Fruit fly (Drosophila melanogaster) whole organism, wandering third instar larva: ENCODE data around the gene CG42788.

Source experiments
- Abd-B ChIP-seq: fragments of >200 bp; optimal IDR thresholded peaks from 2 replicates; lab custom pipeline; 2017; ENCODE audit warnings: missing biosample characterization, missing genetic modification characterization
- CG32264 ChIP-seq: fragments of 200-800 bp; sonication (Bioruptor generic); optimal IDR thresholded peaks from 2 replicates; lab custom pipeline; 2016; ENCODE audit warnings: missing biosample characterization, missing genetic modification characterization
- CG9705 ChIP-seq: fragments of 200-800 bp; sonication (Bioruptor generic); optimal IDR thresholded peaks from 2 replicates; lab custom pipeline; 2018; ENCODE audit warnings: missing biosample characterization, mild to moderate bottlenecking, missing genetic modification characterization
- CrebA ChIP-seq: fragments of 200-800 bp; sonication (Bioruptor generic); optimal IDR thresholded peaks from 2 replicates; lab custom pipeline; 2016; ENCODE audit warnings: missing biosample characterization, mild to moderate bottlenecking, missing genetic modification characterization, borderline replicate concordance
- Dif ChIP-seq: fragments of 200-275, 200-300 bp; sonication (Bioruptor generic); optimal IDR thresholded peaks from 2 replicates; lab custom pipeline; 2018; ENCODE audit warnings: missing biosample characterization, missing genetic modification characterization; ENCODE audit not compliant: partially characterized antibody
- GATAd ChIP-seq: sonication (Bioruptor generic); optimal IDR thresholded peaks from 2 replicates; lab custom pipeline; 2016; ENCODE audit warnings: missing biosample characterization, missing genetic modification characterization
- HLH106 ChIP-seq: fragments of 200-800 bp; optimal IDR thresholded peaks from 3 replicates; lab custom pipeline; 2019; ENCODE audit warnings: missing biosample characterization, mild to moderate bottlenecking, missing genetic modification characterization, moderate library complexity
- Hnf4 ChIP-seq: fragments of 200-800 bp; sonication (Bioruptor generic); optimal IDR thresholded peaks from 2 replicates; lab custom pipeline; 2016; ENCODE audit warnings: missing biosample characterization, mild to moderate bottlenecking, missing genetic modification characterization
- Hr78 ChIP-seq: fragments of >200 bp; optimal IDR thresholded peaks from 2 replicates; lab custom pipeline; 2017; ENCODE audit warnings: missing biosample characterization, missing genetic modification characterization
- Hr83 ChIP-seq: fragments of 200-300 bp; sonication (Bioruptor generic); optimal IDR thresholded peaks from 2 replicates; lab custom pipeline; 2016; ENCODE audit warnings: missing biosample characterization, mild to moderate bottlenecking, missing genetic modification characterization, moderate library complexity; ENCODE audit not compliant: poor library complexity, severe bottlenecking
- Jra ChIP-seq: sonication (Bioruptor generic); optimal IDR thresholded peaks from 2 replicates; lab custom pipeline; 2016; ENCODE audit warnings: missing biosample characterization, missing genetic modification characterization
- Mio ChIP-seq: sonication (Bioruptor generic); optimal IDR thresholded peaks from 2 replicates; lab custom pipeline; 2016; ENCODE audit warnings: missing biosample characterization, missing genetic modification characterization
- Myc ChIP-seq: fragments of >200 bp; optimal IDR thresholded peaks from 2 replicates; lab custom pipeline; 2017
- N ChIP-seq: fragments of >200 bp; optimal IDR thresholded peaks from 2 replicates; lab custom pipeline; 2018; ENCODE audit warnings: missing biosample characterization, missing external identifiers, missing genetic modification characterization
- OdsH ChIP-seq: fragments of 200-800 bp; sonication (Bioruptor generic); optimal IDR thresholded peaks from 2 replicates; lab custom pipeline; 2016; ENCODE audit warnings: missing biosample characterization, mild to moderate bottlenecking, missing genetic modification characterization
- Rel ChIP-seq, 2 experiments: fragments of 200-800 bp; sonication (Bioruptor generic) in 1 of 2; optimal IDR thresholded peaks; 2 replicates in 1 of 2; 3 replicates in 1 of 2; lab custom pipeline; 2016 to 2019; ENCODE audit warnings: mild to moderate bottlenecking in 2 of 2, missing biosample characterization in 2 of 2, missing genetic modification characterization in 2 of 2, moderate library complexity in 1 of 2
- Sp1 ChIP-seq: fragments of 200-800 bp; sonication (Bioruptor generic); optimal IDR thresholded peaks from 3 replicates; lab custom pipeline; 2019; ENCODE audit warnings: missing biosample characterization, mild to moderate bottlenecking, missing genetic modification characterization, moderate library complexity
- Vsx2 ChIP-seq: fragments of 200-300, 225-300 bp; sonication (Bioruptor generic); optimal IDR thresholded peaks from 2 replicates; lab custom pipeline; 2018; ENCODE audit warnings: missing biosample characterization, missing genetic modification characterization; ENCODE audit not compliant: partially characterized antibody
- br ChIP-seq: fragments of 200-800 bp; sonication (Bioruptor generic); optimal IDR thresholded peaks from 2 replicates; lab custom pipeline; 2016; ENCODE audit warnings: missing biosample characterization, missing genetic modification characterization
- brk ChIP-seq: fragments of 200-800 bp; sonication (Bioruptor generic); optimal IDR thresholded peaks from 2 replicates; lab custom pipeline; 2016; ENCODE audit warnings: missing biosample characterization, mild to moderate bottlenecking, missing genetic modification characterization
- dl ChIP-seq, 2 experiments: fragments of 175-275, 200-275 bp in 1 of 2; fragments of 200-275 bp in 1 of 2; sonication (Bioruptor generic); optimal IDR thresholded peaks; lab custom pipeline; 2018; ENCODE audit warnings: mild to moderate bottlenecking in 2 of 2, missing biosample characterization in 2 of 2, missing genetic modification characterization in 2 of 2, moderate library complexity in 2 of 2; ENCODE audit not compliant: partially characterized antibody in 2 of 2, insufficient read depth in 1 of 2
- dmrt93B ChIP-seq: fragments of 200-800 bp; sonication (Bioruptor generic); optimal IDR thresholded peaks from 2 replicates; lab custom pipeline; 2018; ENCODE audit warnings: missing biosample characterization, mild to moderate bottlenecking, missing genetic modification characterization
- dsf ChIP-seq: sonication (Bioruptor generic); optimal IDR thresholded peaks from 2 replicates; lab custom pipeline; 2016; ENCODE audit warnings: missing biosample characterization, missing genetic modification characterization, borderline replicate concordance
- ey ChIP-seq: fragments of 200-800 bp; sonication (Bioruptor generic); optimal IDR thresholded peaks from 2 replicates; lab custom pipeline; 2016; ENCODE audit warnings: missing biosample characterization, missing genetic modification characterization
- foxo ChIP-seq, 2 experiments: fragments of 200-800 bp; sonication (Bioruptor generic); optimal IDR thresholded peaks; 2 replicates in 1 of 2; 3 replicates in 1 of 2; lab custom pipeline; 2016 to 2017; ENCODE audit warnings: missing biosample characterization in 2 of 2, missing genetic modification characterization in 2 of 2
- fru ChIP-seq: fragments of 200-800 bp; sonication (Bioruptor generic); optimal IDR thresholded peaks from 3 replicates; lab custom pipeline; 2016; ENCODE audit warnings: missing biosample characterization, mild to moderate bottlenecking, missing genetic modification characterization
- h ChIP-seq: fragments of 200-800 bp; sonication (Bioruptor generic); optimal IDR thresholded peaks from 3 replicates; lab custom pipeline; 2016; ENCODE audit warnings: missing biosample characterization, mild to moderate bottlenecking, missing genetic modification characterization
- jim ChIP-seq: fragments of 175-275, 200-325 bp; sonication (Bioruptor generic); optimal IDR thresholded peaks from 2 replicates; lab custom pipeline; 2016; ENCODE audit warnings: missing biosample characterization, mild to moderate bottlenecking, missing genetic modification characterization
- lola ChIP-seq: fragments of >200 bp; optimal IDR thresholded peaks from 2 replicates; lab custom pipeline; 2017; ENCODE audit warnings: missing biosample characterization, missing genetic modification characterization
- pan ChIP-seq: fragments of >200 bp; optimal IDR thresholded peaks from 2 replicates; lab custom pipeline; 2017
- psq ChIP-seq: fragments of 200-800 bp; sonication (Bioruptor generic); optimal IDR thresholded peaks from 3 replicates; lab custom pipeline; 2017; ENCODE audit warnings: missing biosample characterization, mild to moderate bottlenecking, missing genetic modification characterization, moderate library complexity
- rgr ChIP-seq: fragments of 200-800 bp; sonication (Bioruptor generic); optimal IDR thresholded peaks from 3 replicates; lab custom pipeline; 2016; ENCODE audit warnings: missing biosample characterization, mild to moderate bottlenecking, missing genetic modification characterization
- sage ChIP-seq: fragments of 200-800 bp; sonication (Bioruptor generic); optimal IDR thresholded peaks from 2 replicates; lab custom pipeline; 2016; ENCODE audit warnings: missing biosample characterization, mild to moderate bottlenecking, missing genetic modification characterization
- sv ChIP-seq: fragments of 200-800 bp; sonication (Bioruptor generic); optimal IDR thresholded peaks from 3 replicates; lab custom pipeline; 2016; ENCODE audit warnings: missing biosample characterization, missing genetic modification characterization
- tai ChIP-seq: sonication (Bioruptor generic); optimal IDR thresholded peaks from 2 replicates; lab custom pipeline; 2016; ENCODE audit warnings: missing biosample characterization, missing genetic modification characterization
- usp ChIP-seq: fragments of >200 bp; optimal IDR thresholded peaks from 2 replicates; lab custom pipeline; 2017; ENCODE audit warnings: missing biosample characterization, missing genetic modification characterization
- woc ChIP-seq: sonication (Bioruptor generic); optimal IDR thresholded peaks from 2 replicates; lab custom pipeline; 2016; ENCODE audit warnings: missing biosample characterization, mild to moderate bottlenecking, missing genetic modification characterization

The CG42788 gene

DNA sequence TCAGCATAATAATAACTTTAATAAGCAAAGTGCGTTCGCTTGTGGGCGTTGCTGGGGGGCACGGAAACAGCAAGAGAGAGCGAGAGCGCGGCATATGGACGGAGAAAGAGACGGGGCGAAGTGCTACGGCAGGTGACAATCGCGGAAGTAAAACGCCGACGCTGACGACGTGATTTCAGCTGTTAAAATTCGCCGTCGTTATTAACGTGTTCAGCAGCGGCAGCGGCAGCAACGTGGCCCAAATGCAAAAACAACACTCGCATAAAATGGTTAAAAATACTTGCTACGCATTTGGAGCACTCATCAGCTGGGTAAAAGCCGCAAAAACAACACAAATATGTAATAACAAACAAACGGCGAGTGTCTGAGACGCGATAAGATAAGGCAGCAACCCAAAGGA is 38.9 kb downstream of the CG42788 start:
- TF ChIP-seq CG9705 (no peak), GATAd (GFP tag; lab: Kevin White, UChicago) (no peak), CG32264 (GFP tag; lab: Kevin White, UChicago) (no peak), Mio (GFP tag; lab: Kevin White, UChicago) (no peak), sv (GFP tag; lab: Kevin White, UChicago) (no peak)

dm6 chr3R:15092351-15092750 is 39.4 kb downstream of the CG42788 start:
- TF ChIP-seq foxo (GFP tag; optimal IDR thresholded peaks at IDR 0.05; lab: Kevin White, UChicago), result peak in 1 of 2 experiments; percentile 70
- TF ChIP-seq Vsx2, result no peak
- TF ChIP-seq Sp1 (GFP tag; lab: Kevin White, UChicago), result peak; percentile 73
- TF ChIP-seq lola, result no peak
- TF ChIP-seq fru, result peak; percentile 78
- peak; percentile 58 for TF ChIP-seq dmrt93B
- TF ChIP-seq CG32264 (GFP tag; lab: Kevin White, UChicago), result peak; percentile 27
- peak; percentile 67 for TF ChIP-seq woc (GFP tag; lab: Kevin White, UChicago)
- peak; percentile 40 for TF ChIP-seq psq
- TF ChIP-seq HLH106 (tag; lab: Kevin White, UChicago), result peak; percentile 80
- no peak for TF ChIP-seq N (GFP tag; lab: Kevin White, UChicago)
- TF ChIP-seq tai (GFP tag; lab: Kevin White, UChicago), result peak; percentile 61
- peak; percentile 73 for TF ChIP-seq ey
- peak; percentile 69 for TF ChIP-seq h
- peak; percentile 63 for TF ChIP-seq CG9705
- no peak for TF ChIP-seq Dif (GFP tag; lab: Kevin White, UChicago)
- no peak for TF ChIP-seq Abd-B
- TF ChIP-seq rgr (GFP tag; lab: Kevin White, UChicago), result peak; percentile 63
- TF ChIP-seq Rel (GFP tag; optimal IDR thresholded peaks at IDR 0.05; lab: Kevin White, UChicago), result no peak
- no peak for TF ChIP-seq Rel (tag; optimal IDR thresholded peaks at IDR 0.05; lab: Kevin White, UChicago)
- TF ChIP-seq Myc, result no peak
- peak; percentile 34 for TF ChIP-seq brk (GFP tag; lab: Kevin White, UChicago)
- no peak for TF ChIP-seq jim (GFP tag; lab: Kevin White, UChicago)
- no peak for TF ChIP-seq usp (GFP tag; lab: Kevin White, UChicago)
- TF ChIP-seq GATAd (GFP tag; lab: Kevin White, UChicago), result no peak
- peak; percentile 49 for TF ChIP-seq br (GFP tag; lab: Kevin White, UChicago)
- TF ChIP-seq OdsH, result peak; percentile 71
- no peak for TF ChIP-seq CrebA (GFP tag; lab: Kevin White, UChicago)
- TF ChIP-seq Hnf4 (GFP tag; lab: Kevin White, UChicago), result peak; percentile 53
- TF ChIP-seq dsf (GFP tag; lab: Kevin White, UChicago), result peak; percentile 8

DNA sequence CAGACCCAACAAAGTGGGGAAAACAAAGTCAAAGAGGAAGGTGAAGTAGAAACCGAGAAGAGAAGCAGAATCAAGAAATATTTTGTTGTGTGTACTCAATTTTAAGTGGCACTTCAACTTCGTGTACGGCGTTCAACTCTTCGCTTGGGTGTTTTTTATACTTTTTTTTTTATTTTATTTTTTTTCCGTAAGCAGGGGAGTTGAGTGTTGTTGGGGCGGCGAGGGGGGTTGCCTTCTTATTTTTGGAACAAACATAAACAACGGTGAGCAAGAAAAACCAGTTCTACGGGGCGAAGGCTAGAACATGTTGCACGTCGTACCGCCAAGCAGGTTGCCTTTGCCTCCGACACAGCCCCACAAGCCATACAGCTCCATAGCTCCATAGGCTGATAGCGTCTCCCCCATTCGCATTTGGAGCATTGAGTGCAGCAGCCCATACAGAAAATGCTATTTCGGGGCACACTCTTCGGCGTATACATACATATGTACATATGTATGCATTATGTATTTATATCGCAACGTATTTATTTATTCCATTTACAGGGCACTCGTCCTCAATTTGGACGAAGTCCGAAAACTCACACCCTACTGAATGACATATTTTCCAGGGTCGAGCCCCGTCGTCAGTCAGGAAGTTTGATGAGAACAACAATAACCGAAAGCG is 39.9 kb downstream of the CG42788 start:
- TF ChIP-seq ey, result no peak
- no peak for TF ChIP-seq foxo (GFP tag; optimal IDR thresholded peaks at IDR 0.05; lab: Kevin White, UChicago)
- TF ChIP-seq Rel (GFP tag; optimal IDR thresholded peaks at IDR 0.05; lab: Kevin White, UChicago), result no peak
- no peak for TF ChIP-seq Rel (tag; optimal IDR thresholded peaks at IDR 0.05; lab: Kevin White, UChicago)
- peak; percentile 12 for TF ChIP-seq Sp1 (GFP tag; lab: Kevin White, UChicago)
- TF ChIP-seq GATAd (GFP tag; lab: Kevin White, UChicago), result no peak
- TF ChIP-seq woc (GFP tag; lab: Kevin White, UChicago), result no peak
- TF ChIP-seq Vsx2, result no peak
- no peak for TF ChIP-seq Hr83 (GFP tag; lab: Kevin White, UChicago)
- TF ChIP-seq Myc, result no peak
- TF ChIP-seq CG9705, result no peak
- no peak for TF ChIP-seq br (GFP tag; lab: Kevin White, UChicago)
- no peak for TF ChIP-seq sv (GFP tag; lab: Kevin White, UChicago)
- no peak for TF ChIP-seq Jra
- TF ChIP-seq dmrt93B, result no peak
- TF ChIP-seq fru, result no peak
- peak in 1 of 2 experiments; percentile 26 for TF ChIP-seq dl (GFP tag; optimal IDR thresholded peaks at IDR 0.05; lab: Kevin White, UChicago; ENCODE audit: insufficient read depth in 1 of 2, partially characterized antibody in 2 of 2)
- no peak for TF ChIP-seq usp (GFP tag; lab: Kevin White, UChicago)
- no peak for TF ChIP-seq Dif (GFP tag; lab: Kevin White, UChicago)
- TF ChIP-seq h, result no peak
- TF ChIP-seq Hr78 (GFP tag; lab: Kevin White, UChicago), result no peak
- no peak for TF ChIP-seq dsf (GFP tag; lab: Kevin White, UChicago)
- TF ChIP-seq sage, result peak; percentile 2
- no peak for TF ChIP-seq N (GFP tag; lab: Kevin White, UChicago)
- TF ChIP-seq psq, result peak; percentile 69
- no peak for TF ChIP-seq CrebA (GFP tag; lab: Kevin White, UChicago)
- no peak for TF ChIP-seq lola
- no peak for TF ChIP-seq tai (GFP tag; lab: Kevin White, UChicago)
- TF ChIP-seq CG32264 (GFP tag; lab: Kevin White, UChicago), result no peak
- TF ChIP-seq pan, result no peak
- peak; percentile 53 for TF ChIP-seq jim (GFP tag; lab: Kevin White, UChicago)
- TF ChIP-seq Hnf4 (GFP tag; lab: Kevin White, UChicago), result no peak
- TF ChIP-seq rgr (GFP tag; lab: Kevin White, UChicago), result no peak
- TF ChIP-seq HLH106 (tag; lab: Kevin White, UChicago), result no peak
- TF ChIP-seq Abd-B, result no peak
- no peak for TF ChIP-seq brk (GFP tag; lab: Kevin White, UChicago)
- no peak for TF ChIP-seq OdsH
